Fruit fly (Drosophila melanogaster) whole organism, embryonic: ENCODE measurements around the gene Snx27.
A peak's percentile ranks its signal among the peaks of the same experiment; 100 is the strongest.

ENCODE experiments used
- ATbp ChIP-seq: fragments of 200-800 bp; sonication (Bioruptor generic); optimal IDR thresholded peaks from 2 replicates; lab custom pipeline; 2017; ENCODE audit warnings: missing biosample characterization, mild to moderate bottlenecking, missing genetic modification characterization, missing genetic modification reagents
- Antp ChIP-seq: fragments of 200-800 bp; sonication (Bioruptor generic); optimal IDR thresholded peaks from 3 replicates; lab custom pipeline; 2016; ENCODE audit warnings: missing biosample characterization, missing genetic modification characterization
- Atf6 ChIP-seq: fragments of 200-800 bp; sonication (Bioruptor generic); IDR thresholded peaks from 2 replicates; pipeline ENCODE4 v1.3.6; 2022; ENCODE audit warnings: missing biosample characterization, missing genetic modification characterization
- Bdp1 ChIP-seq: fragments of 200-800 bp; sonication (Bioruptor generic); optimal IDR thresholded peaks from 3 replicates; lab custom pipeline; 2016; ENCODE audit warnings: missing biosample characterization, missing genetic modification characterization
- Bgb ChIP-seq: fragments of 200-800 bp; sonication (Bioruptor generic); IDR thresholded peaks from 2 replicates; pipeline ENCODE4 v1.3.6; 2022; ENCODE audit warnings: missing biosample characterization, missing genetic modification characterization; ENCODE audit not compliant: partially characterized antibody
- CG10321 ChIP-seq: fragments of 200-800 bp; sonication (Bioruptor generic); IDR thresholded peaks from 2 replicates; pipeline ENCODE4 v1.3.6; 2022; ENCODE audit warnings: missing biosample characterization, missing genetic modification characterization
- CG11398 ChIP-seq: fragments of 200-800 bp; sonication (Bioruptor generic); optimal IDR thresholded peaks from 2 replicates; lab custom pipeline; 2016; ENCODE audit warnings: missing biosample characterization, missing genetic modification characterization
- CG11560 ChIP-seq: fragments of 200-800 bp; sonication (Bioruptor generic); IDR thresholded peaks from 3 replicates; pipeline ENCODE4 v1.3.6; 2022; ENCODE audit warnings: missing biosample characterization, missing genetic modification characterization
- CG13287 ChIP-seq: fragments of 200-800 bp; sonication (Bioruptor generic); IDR thresholded peaks from 2 replicates; pipeline ENCODE4 v1.3.6; 2022; ENCODE audit warnings: missing biosample characterization, missing genetic modification characterization; ENCODE audit not compliant: partially characterized antibody
- CG17612 ChIP-seq: fragments of 200-800 bp; sonication (Bioruptor generic); IDR thresholded peaks from 2 replicates; pipeline ENCODE4 v1.3.6; 2022; ENCODE audit warnings: missing biosample characterization, missing genetic modification characterization
- CG17802 ChIP-seq: fragments of 200-800 bp; sonication (Bioruptor generic); optimal IDR thresholded peaks from 2 replicates; lab custom pipeline; 2018; ENCODE audit warnings: missing biosample characterization, mild to moderate bottlenecking, missing genetic modification characterization, moderate library complexity
- CG2889 ChIP-seq: fragments of 200-800 bp; sonication (Bioruptor generic); IDR thresholded peaks from 3 replicates; pipeline ENCODE4 v1.3.6; 2022; ENCODE audit warnings: missing biosample characterization, missing genetic modification characterization
- CG3163 ChIP-seq: fragments of 200-800 bp; sonication (Bioruptor generic); optimal IDR thresholded peaks from 3 replicates; lab custom pipeline; 2016; ENCODE audit warnings: missing biosample characterization, missing genetic modification characterization
- CG33557 ChIP-seq: fragments of 200-800 bp; sonication (Bioruptor generic); optimal IDR thresholded peaks from 2 replicates; lab custom pipeline; 2019; ENCODE audit warnings: missing biosample characterization, mild to moderate bottlenecking, missing genetic modification characterization, moderate library complexity
- CG34422 ChIP-seq: fragments of 200-800 bp; sonication (Bioruptor generic); IDR thresholded peaks from 3 replicates; pipeline ENCODE4 v1.3.6; 2022; ENCODE audit warnings: missing biosample characterization, missing genetic modification characterization
- CG3847 ChIP-seq: fragments of 200-800 bp; sonication (Bioruptor generic); IDR thresholded peaks from 2 replicates; pipeline ENCODE4 v1.3.6; 2022; ENCODE audit warnings: missing biosample characterization, missing genetic modification characterization
- CG43689 ChIP-seq: fragments of 200-800 bp; sonication (Bioruptor generic); IDR thresholded peaks from 2 replicates; pipeline ENCODE4 v1.3.6; 2022; ENCODE audit warnings: missing biosample characterization, missing genetic modification characterization
- CG7372 ChIP-seq: fragments of 200-800 bp; sonication (Bioruptor generic); IDR thresholded peaks from 2 replicates; pipeline ENCODE4 v1.3.6; 2022; ENCODE audit warnings: missing biosample characterization, missing genetic modification characterization
- CG7928 ChIP-seq: fragments of 200-800 bp; sonication (Bioruptor generic); optimal IDR thresholded peaks from 2 replicates; lab custom pipeline; 2017; ENCODE audit warnings: missing biosample characterization, mild to moderate bottlenecking, missing genetic modification characterization
- CG8089 ChIP-seq: fragments of 200-800 bp; sonication (Bioruptor generic); optimal IDR thresholded peaks from 3 replicates; lab custom pipeline; 2016; ENCODE audit warnings: missing biosample characterization, missing genetic modification characterization
- CoRest ChIP-seq: fragments of 200-800 bp; sonication (Bioruptor generic); optimal IDR thresholded peaks from 3 replicates; lab custom pipeline; 2018; ENCODE audit warnings: missing biosample characterization, mild to moderate bottlenecking, missing genetic modification characterization, moderate library complexity
- Doc2 ChIP-seq: fragments of 200-800 bp; sonication (Bioruptor generic); IDR thresholded peaks from 2 replicates; pipeline ENCODE4 v1.3.6; 2022; ENCODE audit warnings: missing biosample characterization, missing genetic modification characterization
- Drgx ChIP-seq: fragments of 200-800 bp; sonication (Bioruptor generic); IDR thresholded peaks from 2 replicates; pipeline ENCODE4 v1.3.6; 2022; ENCODE audit warnings: missing biosample characterization, missing genetic modification characterization
- Fer2 ChIP-seq: fragments of 200-800 bp; sonication (Bioruptor generic); optimal IDR thresholded peaks from 2 replicates; lab custom pipeline; 2018; ENCODE audit warnings: missing biosample characterization, mild to moderate bottlenecking, missing genetic modification characterization, moderate library complexity
- GATAe ChIP-seq: fragments of 200-800 bp; sonication (Bioruptor generic); conservative IDR thresholded peaks from 2 replicates; pipeline ENCODE4 v1.3.6; 2022; ENCODE audit warnings: missing biosample characterization, missing genetic modification characterization
- Hr3 ChIP-seq: fragments of 200-800 bp; sonication (Bioruptor generic); optimal IDR thresholded peaks from 3 replicates; lab custom pipeline; 2016; ENCODE audit warnings: missing biosample characterization, missing genetic modification characterization
- Lpt ChIP-seq: fragments of >200 bp; optimal IDR thresholded peaks from 2 replicates; lab custom pipeline; 2018; ENCODE audit warnings: missing biosample characterization, missing genetic modification characterization
- PHDP ChIP-seq: fragments of 200-800 bp; sonication (Bioruptor generic); optimal IDR thresholded peaks from 3 replicates; lab custom pipeline; 2018; ENCODE audit warnings: missing biosample characterization, mild to moderate bottlenecking, missing genetic modification characterization, moderate library complexity
- ab ChIP-seq: fragments of 200-800 bp; sonication (Bioruptor generic); optimal IDR thresholded peaks from 2 replicates; lab custom pipeline; 2016; ENCODE audit warnings: missing biosample characterization, missing genetic modification characterization
- bigmax ChIP-seq: fragments of 200-800 bp; sonication (Bioruptor generic); optimal IDR thresholded peaks from 2 replicates; lab custom pipeline; 2018; ENCODE audit warnings: missing biosample characterization, mild to moderate bottlenecking, missing genetic modification characterization
- bsh ChIP-seq, 2 experiments: fragments of 200-800 bp; sonication (Bioruptor generic); optimal IDR thresholded peaks; 2 replicates each; lab custom pipeline; 2017 to 2018; ENCODE audit warnings: mild to moderate bottlenecking in 2 of 2, missing biosample characterization in 2 of 2, missing genetic modification characterization in 2 of 2, moderate library complexity in 1 of 2
- cad ChIP-seq: fragments of >200 bp; optimal IDR thresholded peaks from 2 replicates; lab custom pipeline; 2017; ENCODE audit warnings: missing biosample characterization, missing genetic modification characterization
- cas ChIP-seq: fragments of 200-800 bp; sonication (Bioruptor generic); IDR thresholded peaks from 2 replicates; pipeline ENCODE4 v1.3.6; 2022; ENCODE audit warnings: missing biosample characterization, missing genetic modification characterization
- danr ChIP-seq: fragments of 200-800 bp; sonication (Bioruptor generic); IDR thresholded peaks from 2 replicates; pipeline ENCODE4 v1.3.6; 2022; ENCODE audit warnings: missing biosample characterization, missing genetic modification characterization
- eve ChIP-seq, 2 experiments: fragments of >200 bp; optimal IDR thresholded peaks; 2 replicates each; lab custom pipeline; 2017; ENCODE audit warnings: missing biosample characterization in 2 of 2, missing genetic modification characterization in 2 of 2
- h ChIP-seq: fragments of >200 bp; optimal IDR thresholded peaks from 2 replicates; lab custom pipeline; 2017
- hbn ChIP-seq: fragments of 200-800 bp; sonication (Bioruptor generic); IDR thresholded peaks from 2 replicates; pipeline ENCODE4 v1.3.6; 2022; ENCODE audit warnings: missing biosample characterization, missing genetic modification characterization; ENCODE audit not compliant: partially characterized antibody
- kni ChIP-seq: fragments of 200-800 bp; sonication (Bioruptor generic); optimal IDR thresholded peaks from 3 replicates; lab custom pipeline; 2017; ENCODE audit warnings: mild to moderate bottlenecking, missing biosample characterization, missing genetic modification reagents, missing genetic modification characterization
- lbe ChIP-seq: fragments of 200-800 bp; sonication (Bioruptor generic); optimal IDR thresholded peaks from 2 replicates; lab custom pipeline; 2016; ENCODE audit warnings: missing biosample characterization, mild to moderate bottlenecking, missing genetic modification characterization
- luna ChIP-seq: fragments of 200-800 bp; sonication (Bioruptor generic); optimal IDR thresholded peaks from 2 replicates; lab custom pipeline; 2016; ENCODE audit warnings: missing biosample characterization, missing genetic modification characterization
- maf-S ChIP-seq: fragments of 200-800 bp; sonication (Bioruptor generic); optimal IDR thresholded peaks from 2 replicates; lab custom pipeline; 2016; ENCODE audit warnings: missing biosample characterization, missing genetic modification characterization
- mirr ChIP-seq: fragments of 200-800 bp; sonication (Bioruptor generic); optimal IDR thresholded peaks from 3 replicates; lab custom pipeline; 2018; ENCODE audit warnings: missing biosample characterization, mild to moderate bottlenecking, missing genetic modification characterization
- org-1 ChIP-seq: fragments of 200-800 bp; sonication (Bioruptor generic); optimal IDR thresholded peaks from 2 replicates; lab custom pipeline; 2017; ENCODE audit warnings: missing biosample characterization, missing genetic modification characterization
- pb ChIP-seq: fragments of 200-800 bp; sonication (Bioruptor generic); optimal IDR thresholded peaks from 3 replicates; lab custom pipeline; 2016; ENCODE audit warnings: missing biosample characterization, missing genetic modification characterization
- psq ChIP-seq: fragments of 200-800 bp; sonication (Bioruptor generic); optimal IDR thresholded peaks from 2 replicates; lab custom pipeline; 2017; ENCODE audit warnings: missing biosample characterization, missing genetic modification characterization
- sim ChIP-seq: fragments of 200-800 bp; sonication (Bioruptor generic); IDR thresholded peaks from 2 replicates; pipeline ENCODE4 v1.3.6; 2022; ENCODE audit warnings: missing biosample characterization, missing genetic modification characterization
- slp2 ChIP-seq: fragments of 200-800 bp; sonication (Bioruptor generic); optimal IDR thresholded peaks from 2 replicates; lab custom pipeline; 2016; ENCODE audit warnings: missing biosample characterization, missing genetic modification characterization
- ssp ChIP-seq: fragments of 200-800 bp; sonication (Bioruptor generic); IDR thresholded peaks from 2 replicates; pipeline ENCODE4 v1.3.6; 2022; ENCODE audit warnings: missing biosample characterization, missing genetic modification characterization
- tap ChIP-seq: fragments of 200-800 bp; optimal IDR thresholded peaks from 3 replicates; lab custom pipeline; 2019; ENCODE audit warnings: missing biosample characterization, mild to moderate bottlenecking, missing genetic modification characterization, moderate library complexity
- toy ChIP-seq: fragments of 200-800 bp; sonication (Bioruptor generic); IDR thresholded peaks from 2 replicates; pipeline ENCODE4 v1.3.6; 2022; ENCODE audit warnings: missing biosample characterization, missing genetic modification characterization
- yki ChIP-seq: fragments of >200 bp; optimal IDR thresholded peaks from 3 replicates; lab custom pipeline; 2018
- zen2 ChIP-seq: fragments of 200-800 bp; sonication (Bioruptor generic); IDR thresholded peaks from 3 replicates; pipeline ENCODE4 v1.3.6; 2022; ENCODE audit warnings: missing biosample characterization, missing genetic modification characterization; ENCODE audit not compliant: partially characterized antibody

Gene Snx27

DNA sequence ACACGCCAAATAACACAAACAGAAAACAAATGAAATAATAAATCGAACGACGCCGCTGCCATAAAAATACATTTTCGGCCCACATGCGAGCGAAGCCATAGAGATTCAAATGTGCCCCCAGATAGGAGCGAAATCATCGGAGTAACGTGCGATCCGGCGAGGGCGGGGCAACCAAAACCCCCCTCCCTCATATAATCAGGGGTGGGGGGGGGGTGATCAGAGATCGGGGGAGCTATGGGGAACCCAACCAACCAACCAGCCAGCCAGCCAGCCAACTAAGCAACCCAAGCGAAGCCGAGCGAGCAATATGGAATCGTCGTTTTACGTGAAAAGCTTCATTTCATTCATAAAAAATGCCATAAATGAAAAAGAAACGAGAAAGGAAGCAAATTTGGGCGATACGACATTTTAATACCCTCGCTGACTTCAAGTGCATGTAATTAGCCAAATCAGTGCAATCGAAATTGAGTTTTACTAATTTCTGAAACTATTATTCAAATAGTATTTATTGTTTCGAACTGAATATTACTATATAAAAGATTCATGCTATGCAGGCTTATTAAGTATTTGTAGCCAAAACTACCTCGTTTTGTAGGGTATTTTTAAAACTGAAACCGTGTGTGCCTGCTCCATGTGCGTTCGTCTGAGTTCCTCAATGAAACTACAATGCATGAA, 37.9 kb downstream of the Snx27 start (continued):
- TF ChIP-seq ab (no peak), CG43689 (GFP tag; lab: Robert Waterston, UW) (no peak), CG11398 (no peak), ssp (GFP tag; lab: Robert Waterston, UW) (0 out of 2 replicates have a peak, but pooled peaks have one; percentile 33), Hr3 (GFP tag; lab: Kevin White, UChicago) (peak; percentile 60), CG11560 (tag; lab: Robert Waterston, UW) (no peak), Drgx (GFP tag; lab: Robert Waterston, UW) (peak; percentile 38), sim (GFP tag; lab: Robert Waterston, UW) (no peak), cad (GFP tag; lab: Kevin White, UChicago) (no peak), h (lab: Kevin White, UChicago) (no peak), CG8089 (GFP tag; lab: Kevin White, UChicago) (no peak), lbe (GFP tag; lab: Kevin White, UChicago) (peak; percentile 46), Bgb (GFP tag; lab: Robert Waterston, UW) (no peak), Antp (GFP tag; lab: Kevin White, UChicago) (peak; percentile 21), CG7372 (GFP tag; lab: Robert Waterston, UW) (no peak), eve (GFP tag; optimal IDR thresholded peaks at IDR 0.05; lab: Kevin White, UChicago) (no peak), Atf6 (GFP tag; lab: Robert Waterston, UW) (0 out of 2 replicates have a peak, but pooled peaks have one; percentile 25), CG2889 (GFP tag; lab: Robert Waterston, UW) (no peak), PHDP (peak; percentile 74), CG10321 (no peak), CG13287 (no peak), luna (GFP tag; lab: Kevin White, UChicago) (no peak), mirr (GFP tag; lab: Kevin White, UChicago) (no peak), kni (GFP tag; lab: Kevin White, UChicago) (peak; percentile 13), CG7928 (no peak), Lpt (no peak), zen2 (GFP tag; lab: Robert Waterston, UW) (no peak), toy (GFP tag; lab: Robert Waterston, UW) (no peak), CG3163 (no peak), hbn (no peak), pb (no peak), cas (GFP tag; lab: Robert Waterston, UW) (no peak), CG17802 (no peak), GATAe (GFP tag; lab: Robert Waterston, UW) (no peak), CoRest (tag; lab: Kevin White, UChicago) (peak; percentile 73), ATbp (peak; percentile 74), psq (peak; percentile 3), Bdp1 (GFP tag; lab: Kevin White, UChicago) (no peak), danr (0 out of 2 replicates have a peak, but pooled peaks have one; percentile 32), CG34422 (GFP tag; lab: Robert Waterston, UW) (no peak), tap (tag; lab: Kevin White, UChicago) (peak; percentile 37), CG33557 (GFP tag; lab: Kevin White, UChicago) (no peak), org-1 (GFP tag; lab: Kevin White, UChicago) (peak; percentile 53), CG3847 (GFP tag; lab: Robert Waterston, UW) (0 out of 2 replicates have a peak, but pooled peaks have one; percentile 29), maf-S (peak; percentile 2), bigmax (GFP tag; lab: Kevin White, UChicago) (no peak), bsh (GFP tag; optimal IDR thresholded peaks at IDR 0.05; lab: Kevin White, UChicago) (peak in 1 of 2 experiments; percentile 81), yki (no peak), CG17612 (GFP tag; lab: Robert Waterston, UW) (no peak), Fer2 (tag; lab: Kevin White, UChicago) (no peak), slp2 (GFP tag; lab: Kevin White, UChicago) (peak; percentile 42), Doc2 (no peak)
